Fruit fly (Drosophila melanogaster) whole organism, prepupa: ENCODE measurements around the gene CG33795.

Source experiments
- Blimp-1 ChIP-seq: fragments of 200-800 bp; sonication (Bioruptor generic); optimal IDR thresholded peaks from 3 replicates; lab custom pipeline; 2017; ENCODE audit warnings: missing biosample characterization, missing genetic modification characterization, mild to moderate bottlenecking, moderate library complexity, missing genetic modification reagents
- CG10631 ChIP-seq: fragments of 200-800 bp; sonication (Bioruptor generic); optimal IDR thresholded peaks from 2 replicates; lab custom pipeline; 2016; ENCODE audit warnings: missing biosample characterization, missing genetic modification characterization
- CG11294 ChIP-seq: fragments of 200-800 bp; sonication (Bioruptor generic); IDR thresholded peaks from 2 replicates; pipeline ENCODE4 v1.3.6; 2022; ENCODE audit warnings: missing biosample characterization, missing genetic modification characterization
- CG11762 ChIP-seq: fragments of 200-800 bp; sonication (Bioruptor generic); optimal IDR thresholded peaks from 3 replicates; lab custom pipeline; 2016; ENCODE audit warnings: missing biosample characterization, missing genetic modification characterization; ENCODE audit not compliant: insufficient read depth
- CG15336 ChIP-seq: fragments of 200-800 bp; sonication (Bioruptor generic); IDR thresholded peaks from 2 replicates; pipeline ENCODE4 v1.3.6; 2022; ENCODE audit warnings: missing biosample characterization, missing genetic modification characterization
- CG1621 ChIP-seq: fragments of 200-800 bp; sonication (Bioruptor generic); optimal IDR thresholded peaks from 3 replicates; lab custom pipeline; 2018; ENCODE audit warnings: missing biosample characterization, mild to moderate bottlenecking, missing genetic modification characterization
- CG16779 ChIP-seq: fragments of 200-800 bp; sonication (Bioruptor generic); optimal IDR thresholded peaks from 3 replicates; lab custom pipeline; 2017; ENCODE audit warnings: missing biosample characterization, mild to moderate bottlenecking, missing genetic modification characterization
- CG3032 ChIP-seq: fragments of 200-800 bp; optimal IDR thresholded peaks from 2 replicates; lab custom pipeline; 2019; ENCODE audit warnings: missing biosample characterization, mild to moderate bottlenecking, missing genetic modification characterization, moderate library complexity
- CG31627 ChIP-seq: fragments of 200-800 bp; sonication (Bioruptor generic); optimal IDR thresholded peaks from 3 replicates; lab custom pipeline; 2016; ENCODE audit warnings: missing biosample characterization, missing genetic modification characterization
- CG32006 ChIP-seq: fragments of 200-800 bp; sonication (Bioruptor generic); optimal IDR thresholded peaks from 3 replicates; lab custom pipeline; 2017; ENCODE audit warnings: missing biosample characterization, mild to moderate bottlenecking, missing genetic modification characterization
- CG34406 ChIP-seq: fragments of 200-800 bp; sonication (Bioruptor generic); optimal IDR thresholded peaks from 3 replicates; lab custom pipeline; 2016; ENCODE audit warnings: missing biosample characterization, missing genetic modification characterization
- CG3919 ChIP-seq: fragments of 200-800 bp; sonication (Bioruptor generic); optimal IDR thresholded peaks from 3 replicates; lab custom pipeline; 2016; ENCODE audit warnings: missing biosample characterization, missing genetic modification characterization
- CG4318 ChIP-seq: fragments of 200-800 bp; sonication (Bioruptor generic); optimal IDR thresholded peaks from 3 replicates; lab custom pipeline; 2017; ENCODE audit warnings: missing biosample characterization, mild to moderate bottlenecking, missing genetic modification characterization
- CG6276 ChIP-seq: fragments of 200-800 bp; sonication (Bioruptor generic); optimal IDR thresholded peaks from 2 replicates; lab custom pipeline; 2017; ENCODE audit warnings: missing biosample characterization, mild to moderate bottlenecking, missing genetic modification characterization
- CG6792 ChIP-seq: fragments of 200-800 bp; sonication (Bioruptor generic); optimal IDR thresholded peaks from 3 replicates; lab custom pipeline; 2016; ENCODE audit warnings: missing biosample characterization, missing genetic modification characterization
- CG6854 ChIP-seq: fragments of 200-800 bp; sonication (Bioruptor generic); optimal IDR thresholded peaks from 2 replicates; lab custom pipeline; 2017; ENCODE audit warnings: missing biosample characterization, mild to moderate bottlenecking, missing genetic modification characterization
- CG8319 ChIP-seq: fragments of 200-800 bp; sonication (Bioruptor generic); optimal IDR thresholded peaks from 3 replicates; lab custom pipeline; 2016; ENCODE audit warnings: missing biosample characterization, missing genetic modification characterization
- CG8632 ChIP-seq: fragments of 200-800 bp; sonication (Bioruptor generic); optimal IDR thresholded peaks from 3 replicates; lab custom pipeline; 2016; ENCODE audit warnings: missing biosample characterization, missing genetic modification characterization
- CG9139 ChIP-seq: fragments of 200-800 bp; sonication (Bioruptor generic); optimal IDR thresholded peaks from 3 replicates; lab custom pipeline; 2017; ENCODE audit warnings: missing biosample characterization, mild to moderate bottlenecking, missing genetic modification characterization
- Eip75B ChIP-seq: fragments of 200-800 bp; sonication (Bioruptor generic); optimal IDR thresholded peaks from 3 replicates; lab custom pipeline; 2016; ENCODE audit warnings: missing biosample characterization, missing genetic modification characterization
- Eip78C ChIP-seq: fragments of 200-800 bp; sonication (Bioruptor generic); peaks from one replicate; lab custom pipeline; 2016; ENCODE audit warnings: missing biosample characterization, missing genetic modification characterization
- Ets21C ChIP-seq: fragments of 200-800 bp; sonication (Bioruptor generic); optimal IDR thresholded peaks from 3 replicates; lab custom pipeline; 2016; ENCODE audit warnings: missing biosample characterization, missing genetic modification characterization
- Ets96B ChIP-seq: fragments of 200-800 bp; optimal IDR thresholded peaks from 2 replicates; lab custom pipeline; 2019; ENCODE audit warnings: missing biosample characterization, mild to moderate bottlenecking, missing genetic modification characterization, moderate library complexity
- Gug ChIP-seq: fragments of 200-800 bp; sonication (Bioruptor generic); IDR thresholded peaks from 2 replicates; pipeline ENCODE4 v1.3.6; 2022; ENCODE audit warnings: missing biosample characterization, missing genetic modification characterization
- Hr38 ChIP-seq: sonication (Bioruptor generic); optimal IDR thresholded peaks from 2 replicates; lab custom pipeline; 2016; ENCODE audit warnings: missing biosample characterization, missing genetic modification characterization
- Lpt ChIP-seq: fragments of 200-800 bp; sonication (Bioruptor generic); optimal IDR thresholded peaks from 3 replicates; lab custom pipeline; 2016; ENCODE audit warnings: missing biosample characterization, missing genetic modification characterization
- Met ChIP-seq: fragments of 200-800 bp; sonication (Bioruptor generic); optimal IDR thresholded peaks from 3 replicates; lab custom pipeline; 2016; ENCODE audit warnings: missing biosample characterization, missing genetic modification characterization
- OdsH ChIP-seq: fragments of 200-800 bp; sonication (Bioruptor generic); optimal IDR thresholded peaks from 3 replicates; lab custom pipeline; 2016; ENCODE audit warnings: missing biosample characterization, missing genetic modification characterization
- Smox ChIP-seq: fragments of 200-800 bp; sonication (Bioruptor generic); optimal IDR thresholded peaks from 3 replicates; lab custom pipeline; 2016; ENCODE audit warnings: missing biosample characterization, missing genetic modification characterization
- Sox102F ChIP-seq: fragments of 200-800 bp; sonication (Bioruptor generic); optimal IDR thresholded peaks from 2 replicates; lab custom pipeline; 2016; ENCODE audit warnings: missing biosample characterization, mild to moderate bottlenecking, missing genetic modification characterization
- Sox14 ChIP-seq: fragments of 200-800 bp; sonication (Bioruptor generic); optimal IDR thresholded peaks from 3 replicates; lab custom pipeline; 2016; ENCODE audit warnings: missing biosample characterization, missing genetic modification characterization
- Sox15 ChIP-seq: fragments of 200-800 bp; sonication (Bioruptor generic); optimal IDR thresholded peaks from 3 replicates; lab custom pipeline; 2016; ENCODE audit warnings: missing biosample characterization, missing genetic modification characterization
- acj6 ChIP-seq: fragments of 200-800 bp; sonication (Bioruptor generic); optimal IDR thresholded peaks from 3 replicates; lab custom pipeline; 2016; ENCODE audit warnings: missing biosample characterization, missing genetic modification characterization
- cyc ChIP-seq: fragments of 200-800 bp; sonication (Bioruptor generic); optimal IDR thresholded peaks from 3 replicates; lab custom pipeline; 2016; ENCODE audit warnings: missing biosample characterization, missing genetic modification characterization
- dsx ChIP-seq: fragments of 200-800 bp; optimal IDR thresholded peaks from 3 replicates; lab custom pipeline; 2019; ENCODE audit warnings: missing biosample characterization, mild to moderate bottlenecking, missing genetic modification characterization, moderate library complexity; ENCODE audit not compliant: poor library complexity, severe bottlenecking
- esn ChIP-seq: fragments of 200-800 bp; sonication (Bioruptor generic); optimal IDR thresholded peaks from 2 replicates; lab custom pipeline; 2016; ENCODE audit warnings: missing biosample characterization, mild to moderate bottlenecking, missing genetic modification characterization, moderate library complexity
- fd85E ChIP-seq: fragments of 200-800 bp; sonication (Bioruptor generic); optimal IDR thresholded peaks from 3 replicates; lab custom pipeline; 2016; ENCODE audit warnings: missing biosample characterization, missing genetic modification characterization
- lz ChIP-seq: fragments of 200-800 bp; sonication (Bioruptor generic); optimal IDR thresholded peaks from 3 replicates; lab custom pipeline; 2016; ENCODE audit warnings: missing biosample characterization, missing genetic modification characterization
- net ChIP-seq: fragments of 200-800 bp; sonication (Bioruptor generic); optimal IDR thresholded peaks from 3 replicates; lab custom pipeline; 2016; ENCODE audit warnings: missing biosample characterization, missing genetic modification characterization
- ss ChIP-seq, 2 experiments: fragments of 200-800 bp; sonication (Bioruptor generic); optimal IDR thresholded peaks; 2 replicates in 1 of 2; 3 replicates in 1 of 2; lab custom pipeline; 2017 to 2018; ENCODE audit warnings: mild to moderate bottlenecking in 2 of 2, missing biosample characterization in 2 of 2, missing genetic modification characterization in 2 of 2, moderate library complexity in 1 of 2
- topi ChIP-seq: fragments of 200-800 bp; sonication (Bioruptor generic); optimal IDR thresholded peaks from 3 replicates; lab custom pipeline; 2016; ENCODE audit warnings: missing biosample characterization, missing genetic modification characterization
- vri ChIP-seq: fragments of 200-800 bp; sonication (Bioruptor generic); optimal IDR thresholded peaks from 3 replicates; lab custom pipeline; 2016; ENCODE audit warnings: missing biosample characterization, mild to moderate bottlenecking, missing genetic modification characterization

Gene CG33795

DNA sequence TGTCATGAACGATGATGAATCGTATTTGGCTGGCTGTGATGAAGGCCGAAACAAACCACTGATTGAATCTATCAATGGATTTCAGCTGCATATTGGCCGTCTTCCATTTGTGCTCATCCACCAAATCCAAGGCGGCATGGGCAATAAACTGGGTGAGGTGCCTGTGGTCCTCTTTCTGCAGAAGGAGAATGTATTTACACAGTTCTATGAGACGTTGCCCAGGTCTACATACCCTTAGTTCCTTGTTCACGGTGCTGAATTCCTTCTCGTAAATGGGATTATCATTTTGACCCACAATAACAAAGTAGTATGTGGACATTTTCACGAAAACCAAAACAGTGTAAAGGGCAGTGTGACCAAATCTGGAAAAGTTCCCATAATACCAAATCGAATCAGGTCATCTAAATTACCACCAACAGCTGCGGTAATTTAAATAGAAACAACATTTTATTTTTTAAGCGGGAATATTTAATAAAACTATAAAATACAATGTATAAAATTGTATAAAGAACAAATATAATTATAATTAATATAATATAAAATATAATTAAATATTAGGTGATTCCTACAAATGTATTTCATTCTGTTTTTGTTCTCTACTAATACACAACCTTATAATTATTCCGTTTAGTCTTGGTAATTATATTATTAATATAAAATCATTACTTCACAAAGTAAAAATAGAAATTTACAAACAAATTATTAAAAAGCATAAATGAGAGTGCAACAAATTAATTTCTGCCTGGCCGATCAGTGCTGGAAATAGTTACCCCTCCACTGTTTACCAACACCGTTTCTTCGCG is 39.7 kb downstream of the CG33795 start, which contains the start of the genes Trs20 and elg1:
TSS of gene Trs20 (minus strand) at position 369 of the 803 bp plus-strand sequence.
TSS of gene elg1 (plus strand) at position 765 of the 803 bp plus-strand sequence.
- no peak for TF ChIP-seq CG9139 (GFP tag; lab: Kevin White, UChicago)
- peak; percentile 11 for TF ChIP-seq cyc (GFP tag; lab: Kevin White, UChicago)
- peak; percentile 30 for TF ChIP-seq Sox14 (GFP tag; lab: Kevin White, UChicago)
- peak; percentile 13 for TF ChIP-seq CG31627 (GFP tag; lab: Kevin White, UChicago)
- peak; percentile 56 for TF ChIP-seq CG34406 (GFP tag; lab: Kevin White, UChicago)
- no peak for TF ChIP-seq vri
- TF ChIP-seq CG1621, result no peak
- peak in 1 of 2 experiments; percentile 62 for TF ChIP-seq ss (GFP tag; optimal IDR thresholded peaks at IDR 0.05; lab: Kevin White, UChicago)
- TF ChIP-seq Ets21C (GFP tag; lab: Kevin White, UChicago), result no peak
- peak; percentile 52 for TF ChIP-seq acj6 (GFP tag; lab: Kevin White, UChicago)
- TF ChIP-seq Eip75B (GFP tag; lab: Kevin White, UChicago), result no peak
- peak; percentile 19 for TF ChIP-seq topi (GFP tag; lab: Kevin White, UChicago)
- TF ChIP-seq Met (GFP tag; lab: Kevin White, UChicago), result no peak
- TF ChIP-seq dsx (GFP tag; lab: Kevin White, UChicago), result peak; percentile 88
- TF ChIP-seq Hr38, result no peak
- peak; percentile 31 for TF ChIP-seq CG6854
- TF ChIP-seq esn (GFP tag; lab: Kevin White, UChicago), result peak; percentile 58
- TF ChIP-seq CG10631 (GFP tag; lab: Kevin White, UChicago), result peak; percentile 18
- TF ChIP-seq Eip78C (GFP tag; lab: Kevin White, UChicago), result no peak
- no peak for TF ChIP-seq Lpt (GFP tag; lab: Kevin White, UChicago)
- peak; percentile 37 for TF ChIP-seq CG8319 (GFP tag; lab: Kevin White, UChicago)
- TF ChIP-seq CG8632 (GFP tag; lab: Kevin White, UChicago), result peak; percentile 34
- TF ChIP-seq CG3919 (GFP tag; lab: Kevin White, UChicago), result no peak
- TF ChIP-seq CG11294, result no peak
- TF ChIP-seq CG11762, result peak; percentile 20
- no peak for TF ChIP-seq CG32006
- no peak for TF ChIP-seq net
- peak; percentile 61 for TF ChIP-seq OdsH (GFP tag; lab: Kevin White, UChicago)
- TF ChIP-seq Gug (GFP tag; lab: Robert Waterston, UW), result peak; percentile 23; the same call in 1 of the 2 replicates
- no peak for TF ChIP-seq Sox15 (GFP tag; lab: Kevin White, UChicago)
- TF ChIP-seq CG16779, result no peak
- peak; percentile 64 for TF ChIP-seq CG3032 (tag; lab: Kevin White, UChicago)
- TF ChIP-seq Sox102F (GFP tag; lab: Kevin White, UChicago), result no peak
- TF ChIP-seq CG15336 (GFP tag; lab: Robert Waterston, UW), result no peak
- TF ChIP-seq lz (GFP tag; lab: Kevin White, UChicago), result peak; percentile 38
- TF ChIP-seq Ets96B, result peak; percentile 47
- TF ChIP-seq Smox (GFP tag; lab: Kevin White, UChicago), result no peak
- TF ChIP-seq fd85E (GFP tag; lab: Kevin White, UChicago), result no peak
- peak; percentile 41 for TF ChIP-seq CG6792 (GFP tag; lab: Kevin White, UChicago)
- no peak for TF ChIP-seq CG4318
- TF ChIP-seq CG6276 (GFP tag; lab: Kevin White, UChicago), result no peak
- TF ChIP-seq Blimp-1 (GFP tag; lab: Kevin White, UChicago), result no peak
- TF ChIP-seq, all 60 proteins: peak for 20
